Worm (Caenorhabditis elegans): ENCODE measurements around the gene tftc-5.

DNA sequence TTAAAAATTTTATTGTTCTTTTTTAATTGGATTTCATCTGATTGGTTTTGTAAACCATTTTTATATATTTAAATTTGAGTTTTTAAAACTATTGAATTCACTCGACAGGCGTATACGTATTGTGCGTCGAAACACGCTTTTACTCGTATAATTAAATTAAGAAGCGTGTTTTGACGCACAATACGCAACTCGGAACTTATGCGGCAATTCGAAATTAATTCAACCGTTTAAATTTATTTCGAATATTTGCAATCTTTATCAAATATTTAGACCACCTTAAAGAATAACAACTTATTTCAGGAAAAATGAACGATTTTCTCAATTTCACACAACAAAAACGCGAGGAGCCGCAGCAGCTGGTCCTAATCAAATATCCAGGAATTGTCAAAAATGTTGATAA, at the start of gene tftc-5:
- TF ChIP-seq egrh-3 (GFP tag; IDR thresholded peaks at IDR 0.05) (no peak), F33H1.4 (GFP tag; IDR thresholded peaks at IDR 0.05) (no peak), dox-1 (GFP tag; IDR thresholded peaks at IDR 0.05) (no peak), unc-62 (GFP tag; optimal IDR thresholded peaks at IDR 0.05) (no peak), snpc-4 (GFP tag; optimal IDR thresholded peaks at IDR 0.05) (no peak), snpc-4 (tag; optimal IDR thresholded peaks at IDR 0.05) (no peak), F57C9.4 (tag; optimal IDR thresholded peaks at IDR 0.05) (no peak), mes-4 (tag; optimal IDR thresholded peaks at IDR 0.05) (no peak), ekl-4 (GFP tag; IDR thresholded peaks at IDR 0.05) (no peak), F52B5.7 (tag; optimal IDR thresholded peaks at IDR 0.05) (no peak), attf-3 (GFP tag; conservative IDR thresholded peaks at IDR 0.05) (no peak), hsf-1 (GFP tag; IDR thresholded peaks at IDR 0.05) (no peak), Y56A3A.18 (GFP tag; IDR thresholded peaks at IDR 0.05) (no peak), bed-1 (GFP tag; IDR thresholded peaks at IDR 0.05) (no peak)

Measured in whole organism, young adult.